Fruit fly (Drosophila melanogaster): ENCODE data around the gene CG5151.
A peak's percentile ranks its signal among the peaks of the same experiment; 100 is the strongest.

Gene CG5151

dm6 chr3L:16164150-16165039, at the start of gene CG5151 (continued):
- no peak for TF ChIP-seq CG14965 (GFP tag; optimal IDR thresholded peaks at IDR 0.05; ENCODE audit: borderline replicate concordance)
- TF ChIP-seq btn (GFP tag; optimal IDR thresholded peaks at IDR 0.05): no peak
- TF ChIP-seq Meics (GFP tag; optimal IDR thresholded peaks at IDR 0.05): peak; percentile 28
- TF ChIP-seq CG6254 (GFP tag; optimal IDR thresholded peaks at IDR 0.05): no peak
- no peak for TF ChIP-seq CG6689 (GFP tag; IDR thresholded peaks at IDR 0.05)
- no peak for TF ChIP-seq CG10274 (GFP tag; optimal IDR thresholded peaks at IDR 0.05)
- TF ChIP-seq nmo (GFP tag; optimal IDR thresholded peaks at IDR 0.05): no peak
- TF ChIP-seq sd (tag; optimal IDR thresholded peaks at IDR 0.05): peak; percentile 76
- no peak for TF ChIP-seq Sox102F (GFP tag; optimal IDR thresholded peaks at IDR 0.05)
- TF ChIP-seq Lhr (GFP tag; optimal IDR thresholded peaks at IDR 0.05): no peak
- no peak for TF ChIP-seq otp (GFP tag; IDR thresholded peaks at IDR 0.05)
- TF ChIP-seq oc (tag; optimal IDR thresholded peaks at IDR 0.05): no peak
- TF ChIP-seq nerfin-1 (tag; optimal IDR thresholded peaks at IDR 0.05): no peak
- no peak for TF ChIP-seq CG3407 (GFP tag; optimal IDR thresholded peaks at IDR 0.05)
- no peak for TF ChIP-seq zf30C (GFP tag; optimal IDR thresholded peaks at IDR 0.05)
- no peak for TF ChIP-seq Hr78 (GFP tag; optimal IDR thresholded peaks at IDR 0.05)
- no peak for TF ChIP-seq CG6854 (GFP tag; optimal IDR thresholded peaks at IDR 0.05)
- no peak; the same call in 1 of the 2 replicates for TF ChIP-seq stc (GFP tag; IDR thresholded peaks at IDR 0.05)
- TF ChIP-seq Nf-YA (GFP tag; IDR thresholded peaks at IDR 0.05): no peak
- TF ChIP-seq inv (GFP tag; IDR thresholded peaks at IDR 0.05; ENCODE audit: partially characterized antibody): peak; percentile 43
- no peak for TF ChIP-seq fd96Cb (tag; optimal IDR thresholded peaks at IDR 0.05)
- TF ChIP-seq CG9727 (GFP tag; optimal IDR thresholded peaks at IDR 0.05): no peak
- peak; percentile 58; the same call in 2 of the 4 replicates for TF ChIP-seq Dll (GFP tag; IDR thresholded peaks at IDR 0.05; ENCODE audit: partially characterized antibody)
- TF ChIP-seq HmgD (GFP tag; optimal IDR thresholded peaks at IDR 0.05): no peak
- TF ChIP-seq CG33557 (GFP tag; optimal IDR thresholded peaks at IDR 0.05): no peak
- no peak for TF ChIP-seq dan (GFP tag; IDR thresholded peaks at IDR 0.05)
- peak; percentile 75 for TF ChIP-seq CG10543 (GFP tag; optimal IDR thresholded peaks at IDR 0.05)
- no peak for TF ChIP-seq wor (GFP tag; IDR thresholded peaks at IDR 0.05)
- no peak for TF ChIP-seq Doc2 (GFP tag; IDR thresholded peaks at IDR 0.05)
- no peak for TF ChIP-seq gfzf (GFP tag; optimal IDR thresholded peaks at IDR 0.05)
- TF ChIP-seq CG17359 (tag; optimal IDR thresholded peaks at IDR 0.05): no peak
- no peak for TF ChIP-seq fd3F (GFP tag; optimal IDR thresholded peaks at IDR 0.05)
- TF ChIP-seq chinmo (GFP tag; IDR thresholded peaks at IDR 0.05; ENCODE audit: partially characterized antibody): peak; percentile 82; the same call in 2 of the 4 replicates
- no peak for TF ChIP-seq da (GFP tag; optimal IDR thresholded peaks at IDR 0.05)
- TF ChIP-seq CG4282 (GFP tag; optimal IDR thresholded peaks at IDR 0.05): no peak
- peak; percentile 59 for TF ChIP-seq Deaf1 (tag; optimal IDR thresholded peaks at IDR 0.05)
- TF ChIP-seq Asciz (GFP tag; optimal IDR thresholded peaks at IDR 0.05): no peak
- TF ChIP-seq cad (GFP tag; optimal IDR thresholded peaks at IDR 0.05): no peak
- no peak for TF ChIP-seq psq (GFP tag; optimal IDR thresholded peaks at IDR 0.05)
- no peak for TF ChIP-seq CG32772 (GFP tag; IDR thresholded peaks at IDR 0.05)
- TF ChIP-seq Poxn (GFP tag; IDR thresholded peaks at IDR 0.05): no peak
- no peak for TF ChIP-seq CG17829 (tag; optimal IDR thresholded peaks at IDR 0.05)
- no peak for TF ChIP-seq CG15696 (tag; optimal IDR thresholded peaks at IDR 0.05)
- TF ChIP-seq emc (GFP tag; optimal IDR thresholded peaks at IDR 0.05): no peak
- TF ChIP-seq CG12299 (tag; optimal IDR thresholded peaks at IDR 0.05): peak; percentile 64
- no peak; the same call in 2 of the 3 replicates for TF ChIP-seq dysf (GFP tag; IDR thresholded peaks at IDR 0.05)
- TF ChIP-seq HLHmδ (GFP tag; optimal IDR thresholded peaks at IDR 0.05): peak; percentile 22
- no peak for TF ChIP-seq CG10267 (tag; optimal IDR thresholded peaks at IDR 0.05)
